Worm (Caenorhabditis elegans): ENCODE measurements around the gene col-71.

col-71 gene

ce11 chrII:3502520-3503323 lies at the start of gene col-71, which contains the start of gene Y49F6B.2:
col-71 (minus strand) TSS chrII:3502570.
Y49F6B.2 (plus strand) TSS chrII:3502968.
- no peak for TF ChIP-seq unc-62 (GFP tag; optimal IDR thresholded peaks at IDR 0.05)

ce11 chrII:3550352-3550751 lies 48.0 kb upstream of the col-71 start, which contains the start of gene W10G11.19:
W10G11.19 (plus strand) TSS chrII:3550652.
- TF ChIP-seq unc-62 (GFP tag; optimal IDR thresholded peaks at IDR 0.05): no peak

ce11 chrII:3547282-3547681 lies 44.9 kb upstream of the col-71 start:
- TF ChIP-seq unc-62 (GFP tag; optimal IDR thresholded peaks at IDR 0.05): no peak

- no peak for TF ChIP-seq unc-62 (GFP tag; optimal IDR thresholded peaks at IDR 0.05)
Observed at ce11 chrII:3546381-3546931, 44.1 kb upstream of the col-71 start, which contains the start of gene apd-3. apd-3 (minus strand) TSS chrII:3546431.

ce11 chrII:3540151-3540550 lies 37.8 kb upstream of the col-71 start:
- TF ChIP-seq unc-62 (GFP tag; optimal IDR thresholded peaks at IDR 0.05): no peak

- no peak for TF ChIP-seq unc-62 (GFP tag; optimal IDR thresholded peaks at IDR 0.05)
Observed at ce11 chrII:3528256-3528655, 25.9 kb upstream of the col-71 start, which contains the start of gene ncs-6. ncs-6 (minus strand) TSS chrII:3528516.

ce11 chrII:3527460-3527859 lies 25.1 kb upstream of the col-71 start:
- no peak for TF ChIP-seq unc-62 (GFP tag; optimal IDR thresholded peaks at IDR 0.05)

ce11 chrII:3524097-3524496 lies 21.7 kb upstream of the col-71 start, which contains the start of gene col-72:
col-72 (minus strand) TSS chrII:3524197.
- no peak for TF ChIP-seq unc-62 (GFP tag; optimal IDR thresholded peaks at IDR 0.05)

- no peak for TF ChIP-seq unc-62 (GFP tag; optimal IDR thresholded peaks at IDR 0.05)
Observed at ce11 chrII:3520988-3521850, 18.8 kb upstream of the col-71 start, which contains the start of gene W09G10.9. W09G10.9 (plus strand) TSS chrII:3521800.

ce11 chrII:3518961-3519544 lies 16.7 kb upstream of the col-71 start, which contains the start of gene clec-126:
clec-126 (plus strand) TSS chrII:3519494.
- TF ChIP-seq unc-62 (GFP tag; optimal IDR thresholded peaks at IDR 0.05): no peak

- no peak for TF ChIP-seq unc-62 (GFP tag; optimal IDR thresholded peaks at IDR 0.05)
Observed at ce11 chrII:3516175-3516574, 13.8 kb upstream of the col-71 start.

ce11 chrII:3515384-3516053 lies 13.1 kb upstream of the col-71 start, which contains the start of the genes Y49F6B.14 and clec-125:
Y49F6B.14 (minus strand) TSS chrII:3515484.
clec-125 (plus strand) TSS chrII:3516003.
- TF ChIP-seq unc-62 (GFP tag; optimal IDR thresholded peaks at IDR 0.05): no peak

- no peak for TF ChIP-seq unc-62 (GFP tag; optimal IDR thresholded peaks at IDR 0.05)
Observed at ce11 chrII:3514631-3515030, 12.3 kb upstream of the col-71 start, which contains the start of gene srz-5. srz-5 (minus strand) TSS chrII:3514731.

- TF ChIP-seq unc-62 (GFP tag; optimal IDR thresholded peaks at IDR 0.05): no peak
Observed at ce11 chrII:3512240-3512639, 9.9 kb upstream of the col-71 start, which contains the start of gene Y49F6B.19. Y49F6B.19 (minus strand) TSS chrII:3512340.

ce11 chrII:3504717-3505116 lies 2.3 kb upstream of the col-71 start, which contains the start of gene cyh-1:
cyh-1 (plus strand) TSS chrII:3505017.
- no peak for TF ChIP-seq unc-62 (GFP tag; optimal IDR thresholded peaks at IDR 0.05)

Measured in whole organism, dauer.